Fruit fly (Drosophila melanogaster) whole organism, pupa: ENCODE measurements around the gene Or33c.

Experiments used
- CG10348 ChIP-seq: fragments of 200-800 bp; sonication (Bioruptor generic); IDR thresholded peaks from 2 replicates; pipeline ENCODE4 v1.3.6; 2022; ENCODE audit warnings: missing biosample characterization, missing genetic modification characterization
- CG12605 ChIP-seq: fragments of 200-800 bp; sonication (Bioruptor generic); IDR thresholded peaks from 2 replicates; pipeline ENCODE4 v1.3.6; 2022; ENCODE audit warnings: missing biosample characterization, missing genetic modification characterization
- CG13204 ChIP-seq: fragments of 200-800 bp; sonication (Bioruptor generic); optimal IDR thresholded peaks from 2 replicates; lab custom pipeline; 2018; ENCODE audit warnings: missing biosample characterization, mild to moderate bottlenecking, missing genetic modification characterization, moderate library complexity
- CG14655 ChIP-seq: fragments of 200-800 bp; sonication (Bioruptor generic); optimal IDR thresholded peaks from 3 replicates; lab custom pipeline; 2017; ENCODE audit warnings: mild to moderate bottlenecking, missing biosample characterization, missing genetic modification reagents, missing genetic modification characterization
- CG15710 ChIP-seq: fragments of 200-800 bp; sonication (Bioruptor generic); optimal IDR thresholded peaks from 2 replicates; lab custom pipeline; 2018; ENCODE audit warnings: missing biosample characterization, mild to moderate bottlenecking, missing genetic modification characterization, moderate library complexity
- CG17806 ChIP-seq: fragments of 200-800 bp; sonication (Bioruptor generic); optimal IDR thresholded peaks from 2 replicates; lab custom pipeline; 2018; ENCODE audit warnings: missing biosample characterization, mild to moderate bottlenecking, missing genetic modification characterization, moderate library complexity
- CG32121 ChIP-seq: fragments of 200-800 bp; sonication (Bioruptor generic); IDR thresholded peaks from 2 replicates; pipeline ENCODE4 v1.3.6; 2022; ENCODE audit warnings: missing biosample characterization, missing genetic modification characterization
- CG34367 ChIP-seq: fragments of 200-800 bp; sonication (Bioruptor generic); optimal IDR thresholded peaks from 2 replicates; lab custom pipeline; 2018; ENCODE audit warnings: missing biosample characterization, mild to moderate bottlenecking, missing genetic modification characterization
- CG4496 ChIP-seq: fragments of 200-800 bp; sonication (Bioruptor generic); IDR thresholded peaks from 3 replicates; pipeline ENCODE4 v1.3.6; 2022; ENCODE audit warnings: missing biosample characterization, missing genetic modification characterization
- CG8159 ChIP-seq: fragments of 200-800 bp; sonication (Bioruptor generic); optimal IDR thresholded peaks from 3 replicates; lab custom pipeline; 2018; ENCODE audit warnings: missing biosample characterization, mild to moderate bottlenecking, missing genetic modification characterization, moderate library complexity
- CG8301 ChIP-seq: fragments of 200-800 bp; sonication (Bioruptor generic); optimal IDR thresholded peaks from 2 replicates; lab custom pipeline; 2018; ENCODE audit warnings: missing biosample characterization, mild to moderate bottlenecking, missing genetic modification characterization
- CG9948 ChIP-seq: fragments of 200-800 bp; sonication (Bioruptor generic); optimal IDR thresholded peaks from 2 replicates; lab custom pipeline; 2018; ENCODE audit warnings: missing biosample characterization, mild to moderate bottlenecking, missing genetic modification characterization, moderate library complexity
- D1 ChIP-seq: fragments of 200-800 bp; sonication (Bioruptor generic); optimal IDR thresholded peaks from 2 replicates; lab custom pipeline; 2018; ENCODE audit warnings: missing biosample characterization, mild to moderate bottlenecking, missing genetic modification characterization, moderate library complexity
- EcR ChIP-seq: fragments of 200-800 bp; sonication (Bioruptor generic); optimal IDR thresholded peaks from 3 replicates; lab custom pipeline; 2019; ENCODE audit warnings: missing biosample characterization, missing genetic modification characterization, mild to moderate bottlenecking, moderate library complexity, missing genetic modification reagents
- Ets98B ChIP-seq: fragments of 200-800 bp; sonication (Bioruptor generic); IDR thresholded peaks from 2 replicates; pipeline ENCODE4 v1.3.6; 2022; ENCODE audit warnings: missing biosample characterization, missing genetic modification characterization
- Pif1A ChIP-seq: fragments of 200-800 bp; sonication (Bioruptor generic); optimal IDR thresholded peaks from 3 replicates; lab custom pipeline; 2016; ENCODE audit warnings: missing biosample characterization, missing genetic modification characterization
- Pif1B ChIP-seq: fragments of 200-800 bp; sonication (Bioruptor generic); optimal IDR thresholded peaks from 3 replicates; lab custom pipeline; 2016; ENCODE audit warnings: missing biosample characterization, missing genetic modification characterization
- Snoo ChIP-seq: fragments of 200-800 bp; sonication (Bioruptor generic); optimal IDR thresholded peaks from 3 replicates; lab custom pipeline; 2017; ENCODE audit warnings: missing biosample characterization, mild to moderate bottlenecking, missing genetic modification characterization, inconsistent platforms
- fd96Ca ChIP-seq: fragments of 200-800 bp; sonication (Bioruptor generic); IDR thresholded peaks from 3 replicates; pipeline ENCODE4 v1.3.6; 2022; ENCODE audit warnings: missing biosample characterization, missing genetic modification characterization
- gl ChIP-seq: fragments of 200-800 bp; sonication (Bioruptor generic); optimal IDR thresholded peaks from 2 replicates; lab custom pipeline; 2018; ENCODE audit warnings: missing biosample characterization, mild to moderate bottlenecking, missing genetic modification characterization
- rn ChIP-seq: fragments of 200-800 bp; sonication (Bioruptor generic); IDR thresholded peaks from 2 replicates; pipeline ENCODE4 v1.3.6; 2022; ENCODE audit warnings: missing biosample characterization, missing genetic modification characterization

Gene Or33c

DNA sequence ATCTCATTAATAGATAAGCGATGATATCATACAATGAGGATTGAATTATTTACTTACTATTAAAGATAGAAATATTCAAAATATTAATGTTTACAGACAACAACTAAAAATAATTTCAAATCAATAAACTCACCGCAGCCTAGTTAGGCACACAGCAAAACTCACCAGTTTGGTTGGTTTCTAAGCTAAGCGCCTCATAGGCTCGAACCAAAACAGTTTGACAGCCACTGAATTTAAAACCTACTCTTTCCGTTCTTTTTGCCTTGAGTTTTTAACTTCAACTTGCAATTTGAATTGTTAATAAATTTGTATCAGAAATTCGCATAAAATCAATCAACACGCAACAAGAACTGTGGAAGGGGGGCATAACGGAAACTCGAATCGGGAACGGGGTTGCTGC lies 10.7 kb downstream of the Or33c start:
- TF ChIP-seq CG8159 (tag; lab: Kevin White, UChicago), result no peak
- TF ChIP-seq CG32121 (GFP tag; lab: Robert Waterston, UW), result no peak
- TF ChIP-seq CG10348, result no peak
- TF ChIP-seq CG14655 (GFP tag; lab: Kevin White, UChicago), result no peak
- no peak for TF ChIP-seq Pif1A (GFP tag; lab: Kevin White, UChicago)
- no peak for TF ChIP-seq CG12605
- no peak for TF ChIP-seq Ets98B
- TF ChIP-seq Snoo (tag; lab: Kevin White, UChicago), result no peak
- TF ChIP-seq CG15710 (tag; lab: Kevin White, UChicago), result no peak

DNA sequence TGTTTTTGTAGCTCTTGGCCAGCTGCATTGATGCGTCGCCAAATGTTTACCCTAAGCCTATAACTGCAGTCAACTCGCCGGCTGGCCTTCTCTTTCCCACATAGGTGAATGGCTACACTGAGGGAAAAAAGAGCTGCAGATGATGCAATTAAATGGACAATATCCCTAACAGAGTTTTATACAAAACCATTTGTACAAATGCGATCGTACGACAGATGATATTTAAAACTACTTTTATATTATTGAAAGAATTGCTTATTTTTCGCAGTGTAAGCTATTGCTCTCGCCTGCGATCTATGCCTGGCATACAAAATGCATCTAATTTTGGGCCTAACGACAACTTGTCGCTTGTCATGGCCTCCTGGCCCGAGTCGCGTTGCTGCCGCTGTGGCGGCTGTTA lies 12.1 kb downstream of the Or33c start:
- peak; percentile 95 for TF ChIP-seq CG4496 (GFP tag; lab: Robert Waterston, UW)
- TF ChIP-seq CG8159 (tag; lab: Kevin White, UChicago), result peak; percentile 34
- peak; percentile 36 for TF ChIP-seq Snoo (tag; lab: Kevin White, UChicago)
- TF ChIP-seq CG32121 (GFP tag; lab: Robert Waterston, UW), result peak; percentile 94
- peak; percentile 94 for TF ChIP-seq Ets98B
- TF ChIP-seq CG15710 (tag; lab: Kevin White, UChicago), result peak; percentile 57
- peak; percentile 68 for TF ChIP-seq CG34367 (tag; lab: Kevin White, UChicago)
- peak; percentile 87 for TF ChIP-seq CG8301
- TF ChIP-seq CG13204 (GFP tag; lab: Kevin White, UChicago), result peak; percentile 48
- peak; percentile 89 for TF ChIP-seq rn
- no peak for TF ChIP-seq gl
- peak; percentile 67 for TF ChIP-seq CG9948 (tag; lab: Kevin White, UChicago)
- TF ChIP-seq D1, result no peak
- peak; percentile 89 for TF ChIP-seq CG12605
- peak; percentile 75 for TF ChIP-seq CG10348
- no peak for TF ChIP-seq EcR
- peak; percentile 94 for TF ChIP-seq fd96Ca (GFP tag; lab: Robert Waterston, UW)
- TF ChIP-seq CG17806 (tag; lab: Kevin White, UChicago), result peak; percentile 44
- peak; percentile 80 for TF ChIP-seq Pif1A (GFP tag; lab: Kevin White, UChicago)
- peak; percentile 48 for TF ChIP-seq Pif1B (GFP tag; lab: Kevin White, UChicago)
- TF ChIP-seq CG14655 (GFP tag; lab: Kevin White, UChicago), result peak; percentile 85

DNA sequence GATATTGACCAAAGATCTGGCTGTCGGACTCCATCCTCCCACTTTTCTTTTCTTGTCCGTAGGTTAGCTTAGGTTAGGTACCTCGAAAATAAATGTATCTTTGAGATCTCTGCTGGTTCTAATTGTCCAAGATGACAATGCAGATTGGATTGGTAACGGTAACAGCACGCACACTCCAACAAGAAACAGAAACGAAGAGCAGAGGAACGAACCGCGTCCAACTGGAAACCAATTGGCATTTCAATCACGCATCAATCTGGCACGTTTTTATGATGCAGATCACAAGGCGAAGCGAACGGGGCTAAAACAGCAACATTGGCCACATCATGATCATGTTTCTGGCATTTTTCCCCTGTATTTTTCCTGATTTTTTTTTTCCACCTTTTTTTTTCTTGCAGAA lies 18.1 kb downstream of the Or33c start:
- TF ChIP-seq D1 (no peak), CG13204 (GFP tag; lab: Kevin White, UChicago) (no peak), CG12605 (no peak), CG14655 (GFP tag; lab: Kevin White, UChicago) (no peak), Pif1B (GFP tag; lab: Kevin White, UChicago) (no peak), CG9948 (tag; lab: Kevin White, UChicago) (no peak), CG4496 (GFP tag; lab: Robert Waterston, UW) (no peak), CG17806 (tag; lab: Kevin White, UChicago) (no peak), Snoo (tag; lab: Kevin White, UChicago) (no peak), Ets98B (no peak), CG32121 (GFP tag; lab: Robert Waterston, UW) (no peak), CG8159 (tag; lab: Kevin White, UChicago) (no peak)

DNA sequence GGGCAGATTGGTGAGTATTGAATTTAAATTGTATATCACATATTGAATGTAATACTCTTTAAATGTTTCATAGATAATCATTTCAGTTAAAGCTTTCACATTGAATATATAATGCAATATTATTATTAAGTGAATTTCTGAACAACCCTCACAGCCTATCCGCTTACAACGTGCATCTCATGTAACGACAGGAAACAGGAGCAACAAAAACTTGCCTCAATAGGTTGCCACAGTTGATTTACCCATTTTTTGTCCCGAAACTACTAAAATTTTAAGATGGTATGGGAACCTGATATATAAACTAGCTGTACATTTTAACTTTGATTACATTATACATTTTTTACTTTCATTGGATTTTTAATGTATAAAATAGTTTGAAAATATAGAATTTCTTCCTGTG lies 21.0 kb downstream of the Or33c start:
- TF ChIP-seq Pif1A (GFP tag; lab: Kevin White, UChicago) (peak; percentile 10), CG8159 (tag; lab: Kevin White, UChicago) (peak; percentile 18), CG14655 (GFP tag; lab: Kevin White, UChicago) (peak; percentile 32), CG32121 (GFP tag; lab: Robert Waterston, UW) (no peak)

DNA sequence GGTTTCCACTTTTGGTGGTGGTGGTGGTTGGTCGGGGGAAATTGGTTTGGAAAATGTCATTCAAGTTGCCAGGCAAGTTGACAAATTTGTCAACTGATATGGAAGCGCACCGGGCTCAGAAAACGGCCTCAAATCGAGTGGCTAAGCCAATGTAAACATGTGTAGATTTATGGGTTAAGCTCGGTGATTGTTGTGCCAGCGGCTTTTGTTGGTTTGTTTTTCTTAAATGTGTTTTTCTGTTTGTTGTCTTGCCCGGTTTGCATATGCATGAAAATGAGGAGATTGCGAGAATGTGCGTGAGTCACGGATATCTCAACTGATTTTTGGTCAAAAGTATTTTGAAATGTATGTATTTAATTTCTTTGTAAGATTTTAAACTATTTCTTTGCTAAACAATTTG lies 23.1 kb downstream of the Or33c start:
- TF ChIP-seq CG12605 (no peak), CG17806 (tag; lab: Kevin White, UChicago) (no peak)

DNA sequence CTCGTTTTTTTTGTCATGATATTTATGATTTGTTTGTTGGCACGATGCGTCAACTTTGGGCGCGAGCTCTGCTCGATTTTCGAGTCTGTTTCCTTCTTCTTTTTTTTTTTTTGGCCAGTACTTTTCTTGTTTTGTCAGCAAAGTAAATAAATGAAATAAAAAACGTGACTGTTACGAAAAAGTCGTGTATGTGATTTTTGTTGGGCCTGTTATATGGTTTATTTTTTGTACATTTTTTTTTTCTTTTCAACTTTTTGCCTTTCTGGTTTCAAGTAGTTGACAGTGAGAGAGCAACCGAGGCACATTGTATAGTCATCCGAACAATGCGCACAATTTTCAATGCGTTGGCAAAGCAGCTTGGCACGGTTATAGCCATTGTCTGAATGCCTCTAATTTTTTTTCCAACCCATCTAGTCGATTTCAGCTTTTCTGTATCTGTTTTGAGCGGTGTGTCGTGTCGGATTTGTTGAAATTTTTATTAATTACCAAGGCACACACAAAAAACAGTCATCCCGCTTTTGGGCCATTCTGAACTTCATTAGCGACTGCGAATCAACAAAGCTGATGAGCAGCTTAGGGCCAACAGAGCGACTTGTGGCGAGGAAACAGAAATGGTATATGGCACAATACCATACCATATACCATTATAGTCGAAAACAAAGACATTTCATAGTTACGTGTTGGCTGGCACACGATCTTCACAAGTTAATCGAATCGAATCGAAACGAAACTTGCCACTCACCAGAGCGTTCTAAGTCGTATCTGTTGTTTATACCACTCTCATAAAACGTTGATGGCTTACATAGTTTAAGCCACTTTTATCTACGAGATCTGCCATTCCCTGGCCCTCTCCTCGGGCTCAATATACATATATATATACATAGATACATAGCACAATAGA lies 25.9 kb downstream of the Or33c start:
- peak; percentile 21 for TF ChIP-seq Pif1A (GFP tag; lab: Kevin White, UChicago)
- no peak for TF ChIP-seq CG8301
- TF ChIP-seq CG4496 (GFP tag; lab: Robert Waterston, UW), result no peak
- TF ChIP-seq Snoo (tag; lab: Kevin White, UChicago), result no peak
